Fruit fly (Drosophila melanogaster) whole organism, adult: ENCODE data around the gene repo.
A peak's percentile ranks its signal among the peaks of the same experiment; 100 is the strongest.

Experiments used
- CG11617 ChIP-seq: fragments of 200-800 bp; sonication (Bioruptor generic); optimal IDR thresholded peaks from 2 replicates; lab custom pipeline; 2017; ENCODE audit warnings: mild to moderate bottlenecking, missing biosample characterization, missing genetic modification reagents, missing genetic modification characterization
- CG12768 ChIP-seq: fragments of 200-800 bp; sonication (Bioruptor generic); optimal IDR thresholded peaks from 2 replicates; lab custom pipeline; 2017; ENCODE audit warnings: missing biosample characterization, missing genetic modification characterization, mild to moderate bottlenecking, moderate library complexity, missing genetic modification reagents
- CG14711 ChIP-seq: fragments of 200-800 bp; sonication (Bioruptor generic); optimal IDR thresholded peaks from 2 replicates; lab custom pipeline; 2018; ENCODE audit warnings: missing biosample characterization, mild to moderate bottlenecking, missing genetic modification characterization, moderate library complexity
- CG1620 ChIP-seq: fragments of 200-800 bp; sonication (Bioruptor generic); optimal IDR thresholded peaks from 2 replicates; lab custom pipeline; 2016; ENCODE audit warnings: missing biosample characterization, missing genetic modification characterization
- CG33017 ChIP-seq: fragments of 200-800 bp; sonication (Bioruptor generic); optimal IDR thresholded peaks from 2 replicates; lab custom pipeline; 2018; ENCODE audit warnings: missing biosample characterization, mild to moderate bottlenecking, missing genetic modification characterization, moderate library complexity
- CG5204 ChIP-seq: fragments of 200-800 bp; sonication (Bioruptor generic); optimal IDR thresholded peaks from 2 replicates; lab custom pipeline; 2016; ENCODE audit warnings: missing biosample characterization, missing genetic modification characterization
- CG7045 ChIP-seq: fragments of 200-800 bp; sonication (Bioruptor generic); optimal IDR thresholded peaks from 2 replicates; lab custom pipeline; 2017; ENCODE audit warnings: missing biosample characterization, mild to moderate bottlenecking, missing genetic modification characterization
- CG7101 ChIP-seq: fragments of 200-800 bp; sonication (Bioruptor generic); optimal IDR thresholded peaks from 2 replicates; lab custom pipeline; 2018; ENCODE audit warnings: missing biosample characterization, mild to moderate bottlenecking, missing genetic modification characterization, moderate library complexity
- Clk ChIP-seq: fragments of 200-800 bp; sonication (Bioruptor generic); optimal IDR thresholded peaks from 2 replicates; lab custom pipeline; 2017; ENCODE audit warnings: missing biosample characterization, missing genetic modification characterization
- Crg-1 ChIP-seq: fragments of 200-800 bp; sonication (Bioruptor generic); optimal IDR thresholded peaks from 2 replicates; lab custom pipeline; 2016; ENCODE audit warnings: missing biosample characterization, missing genetic modification characterization
- Hr96 ChIP-seq: fragments of 200-800 bp; sonication (Bioruptor generic); optimal IDR thresholded peaks from 2 replicates; lab custom pipeline; 2016; ENCODE audit warnings: missing biosample characterization, missing genetic modification characterization
- Mnt ChIP-seq: fragments of 200-800 bp; sonication (Bioruptor generic); optimal IDR thresholded peaks from 2 replicates; lab custom pipeline; 2016; ENCODE audit warnings: missing biosample characterization, mild to moderate bottlenecking, missing genetic modification characterization
- bab1 ChIP-seq: fragments of 200-800 bp; sonication (Bioruptor generic); optimal IDR thresholded peaks from 3 replicates; lab custom pipeline; 2019; ENCODE audit warnings: missing biosample characterization, mild to moderate bottlenecking, missing genetic modification characterization, moderate library complexity
- cic ChIP-seq: fragments of 200-800 bp; sonication (Bioruptor generic); optimal IDR thresholded peaks from 2 replicates; lab custom pipeline; 2017; ENCODE audit warnings: missing biosample characterization, mild to moderate bottlenecking, missing genetic modification characterization, moderate library complexity
- cnc ChIP-seq, 2 experiments: fragments of >200 bp; optimal IDR thresholded peaks; 2 replicates each; lab custom pipeline; 2017
- kay ChIP-seq: fragments of 200-800 bp; sonication (Bioruptor generic); peaks from one replicate; lab custom pipeline; 2016; ENCODE audit warnings: missing biosample characterization, missing genetic modification characterization, borderline replicate concordance
- ovo ChIP-seq: fragments of 200-800 bp; sonication (Bioruptor generic); optimal IDR thresholded peaks from 2 replicates; lab custom pipeline; 2016; ENCODE audit warnings: missing biosample characterization, missing genetic modification characterization
- pad ChIP-seq: fragments of 200-800 bp; sonication (Bioruptor generic); optimal IDR thresholded peaks from 3 replicates; lab custom pipeline; 2017; ENCODE audit warnings: missing biosample characterization, missing genetic modification characterization, mild to moderate bottlenecking, moderate library complexity, missing genetic modification reagents
- tj ChIP-seq: fragments of 200-800 bp; sonication (Bioruptor generic); optimal IDR thresholded peaks from 3 replicates; lab custom pipeline; 2017; ENCODE audit warnings: missing biosample characterization, mild to moderate bottlenecking, missing genetic modification characterization, moderate library complexity
- toe ChIP-seq: fragments of 200-800 bp; sonication (Bioruptor generic); optimal IDR thresholded peaks from 2 replicates; lab custom pipeline; 2016; ENCODE audit warnings: missing biosample characterization, missing genetic modification characterization

repo gene

dm6 chr3R:18266665-18267064, 30.7 kb downstream of the repo start:
- TF ChIP-seq CG14711: no peak
- TF ChIP-seq Hr96 (GFP tag; lab: Kevin White, UChicago): no peak
- no peak for TF ChIP-seq CG7045 (GFP tag; lab: Kevin White, UChicago)
- TF ChIP-seq CG5204 (GFP tag; lab: Kevin White, UChicago): no peak
- no peak for TF ChIP-seq CG11617 (GFP tag; lab: Kevin White, UChicago)
- TF ChIP-seq Clk (GFP tag; lab: Kevin White, UChicago): no peak
- TF ChIP-seq cic (GFP tag; lab: Kevin White, UChicago): no peak
- TF ChIP-seq kay: no peak

DNA sequence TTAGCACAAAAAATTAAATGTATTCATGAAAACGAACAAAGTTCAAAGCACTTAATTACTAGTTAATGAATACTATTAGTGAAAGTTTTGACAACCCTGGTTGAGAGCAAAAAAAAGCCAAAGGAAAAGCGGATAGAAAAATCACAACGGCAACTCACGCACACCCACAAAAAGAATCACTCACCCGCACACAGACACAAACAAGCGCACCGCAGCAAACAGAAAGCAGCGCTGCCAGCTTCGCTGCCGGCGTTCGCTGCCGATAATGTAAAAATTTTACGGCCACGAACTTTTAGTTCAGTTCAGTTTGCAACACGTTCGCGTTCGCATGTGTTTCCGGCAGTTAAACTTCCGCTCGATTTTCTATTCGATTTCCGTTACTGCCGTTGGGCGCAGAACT, 31.5 kb downstream of the repo start, which contains the start of gene CG18599:
TSS of gene CG18599 (plus strand) at position 301 of the 400 bp plus-strand sequence.
- TF ChIP-seq kay: no peak
- TF ChIP-seq CG7101 (tag; lab: Kevin White, UChicago): no peak
- TF ChIP-seq ovo (GFP tag; lab: Kevin White, UChicago): no peak
- TF ChIP-seq Crg-1 (GFP tag; lab: Kevin White, UChicago): no peak
- no peak for TF ChIP-seq cnc (optimal IDR thresholded peaks at IDR 0.05; lab: Kevin White, UChicago)
- TF ChIP-seq Hr96 (GFP tag; lab: Kevin White, UChicago): no peak

dm6 chr3R:18269744-18270348, 33.9 kb downstream of the repo start:
- TF ChIP-seq CG1620 (GFP tag; lab: Kevin White, UChicago): no peak
- TF ChIP-seq cic (GFP tag; lab: Kevin White, UChicago): no peak

DNA sequence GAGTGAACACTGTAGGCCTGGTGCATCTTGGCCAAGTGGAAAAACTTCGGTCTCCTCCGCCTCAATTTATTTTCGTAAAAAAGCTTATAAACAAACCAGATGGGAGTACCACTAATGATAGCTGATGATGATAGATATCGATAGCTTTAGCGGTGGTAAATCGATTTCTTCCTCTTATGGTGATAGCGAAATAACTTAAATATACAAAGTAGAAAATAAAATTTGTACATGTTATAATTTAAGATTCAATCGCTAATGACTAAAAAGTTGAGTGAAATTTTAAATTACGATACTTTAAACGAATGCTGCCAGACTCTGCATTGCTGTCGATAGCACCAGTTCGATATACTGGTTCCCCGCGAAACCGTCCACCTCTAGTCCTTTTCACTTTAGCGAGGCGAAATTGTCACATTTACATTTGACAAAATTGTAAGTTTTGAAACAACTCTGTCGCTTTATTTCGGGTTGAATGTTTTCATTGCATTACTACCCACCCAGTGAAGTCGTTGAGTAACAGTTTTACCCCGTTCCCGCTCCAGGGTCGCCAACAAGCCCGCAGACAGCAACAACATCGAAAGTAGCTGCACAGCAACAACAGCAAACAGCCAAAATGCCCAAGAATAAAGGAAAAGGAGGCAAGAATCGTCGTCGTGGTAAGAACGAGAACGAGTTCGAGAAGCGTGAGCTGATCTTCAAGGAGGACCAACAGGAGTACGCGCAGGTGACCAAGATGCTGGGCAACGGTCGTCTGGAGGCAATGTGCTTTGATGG, 38.5 kb downstream of the repo start, which contains the start of the genes Vps39 and eIF1A:
TSS of gene Vps39 (minus strand) at position 119 of the 771 bp plus-strand sequence.
TSS of gene eIF1A (plus strand) at position 338 of the 771 bp plus-strand sequence.
- TF ChIP-seq CG33017: peak; percentile 53
- TF ChIP-seq CG7101 (tag; lab: Kevin White, UChicago): peak; percentile 33
- TF ChIP-seq CG12768 (GFP tag; lab: Kevin White, UChicago): peak; percentile 12
- peak; percentile 33 for TF ChIP-seq CG7045 (GFP tag; lab: Kevin White, UChicago)
- TF ChIP-seq Mnt (GFP tag; lab: Kevin White, UChicago): peak; percentile 66
- no peak for TF ChIP-seq toe (GFP tag; lab: Kevin White, UChicago)
- TF ChIP-seq CG1620 (GFP tag; lab: Kevin White, UChicago): peak; percentile 66
- TF ChIP-seq bab1 (GFP tag; lab: Kevin White, UChicago): no peak
- TF ChIP-seq cic (GFP tag; lab: Kevin White, UChicago): peak; percentile 5
- peak; percentile 47 for TF ChIP-seq CG14711
- TF ChIP-seq ovo (GFP tag; lab: Kevin White, UChicago): peak; percentile 41
- peak; percentile 67 for TF ChIP-seq Hr96 (GFP tag; lab: Kevin White, UChicago)
- TF ChIP-seq pad: peak; percentile 13
- TF ChIP-seq cnc (optimal IDR thresholded peaks at IDR 0.05; lab: Kevin White, UChicago): no peak
- TF ChIP-seq CG5204 (GFP tag; lab: Kevin White, UChicago): no peak
- TF ChIP-seq kay: no peak
- peak; percentile 55 for TF ChIP-seq Crg-1 (GFP tag; lab: Kevin White, UChicago)
- TF ChIP-seq CG11617 (GFP tag; lab: Kevin White, UChicago): peak; percentile 6
- TF ChIP-seq Clk (GFP tag; lab: Kevin White, UChicago): peak; percentile 33
- TF ChIP-seq tj (GFP tag; lab: Kevin White, UChicago): peak; percentile 14

DNA sequence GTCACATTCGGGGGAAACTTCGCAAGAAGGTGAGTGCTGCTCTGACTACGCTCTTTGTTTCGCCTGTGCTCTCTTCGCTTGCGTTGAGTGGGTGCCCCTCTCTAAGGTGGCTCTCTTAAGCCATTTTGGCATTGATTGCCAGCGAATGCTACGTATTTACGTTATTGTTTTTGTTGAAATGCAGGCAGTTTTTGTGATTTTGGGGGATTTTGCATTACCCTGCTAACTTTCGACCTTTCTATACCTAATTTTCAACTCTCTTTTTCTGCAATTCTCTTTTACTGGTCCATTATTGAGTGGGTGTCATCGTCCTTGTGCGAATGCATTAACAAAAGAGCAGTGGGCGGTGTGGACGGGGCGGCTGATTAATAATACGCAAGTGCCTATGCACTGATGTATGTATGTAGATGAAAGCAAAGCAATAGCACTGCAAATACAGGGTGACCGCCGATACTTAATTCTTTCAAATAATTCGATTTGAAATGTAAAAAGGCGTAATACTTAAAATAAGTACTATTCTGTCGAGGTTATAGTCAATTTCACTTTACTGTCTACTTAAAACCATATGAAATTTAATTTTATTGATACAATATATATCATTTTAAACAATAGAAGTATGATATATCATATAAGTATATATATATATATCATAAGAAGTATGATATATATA, 39.3 kb downstream of the repo start:
- peak; percentile 69 for TF ChIP-seq CG11617 (GFP tag; lab: Kevin White, UChicago)
- no peak for TF ChIP-seq Crg-1 (GFP tag; lab: Kevin White, UChicago)
- peak; percentile 81 for TF ChIP-seq CG33017
- no peak for TF ChIP-seq CG1620 (GFP tag; lab: Kevin White, UChicago)
- TF ChIP-seq CG7101 (tag; lab: Kevin White, UChicago): peak; percentile 45
- peak; percentile 13 for TF ChIP-seq bab1 (GFP tag; lab: Kevin White, UChicago)
- TF ChIP-seq CG14711: peak; percentile 39

DNA sequence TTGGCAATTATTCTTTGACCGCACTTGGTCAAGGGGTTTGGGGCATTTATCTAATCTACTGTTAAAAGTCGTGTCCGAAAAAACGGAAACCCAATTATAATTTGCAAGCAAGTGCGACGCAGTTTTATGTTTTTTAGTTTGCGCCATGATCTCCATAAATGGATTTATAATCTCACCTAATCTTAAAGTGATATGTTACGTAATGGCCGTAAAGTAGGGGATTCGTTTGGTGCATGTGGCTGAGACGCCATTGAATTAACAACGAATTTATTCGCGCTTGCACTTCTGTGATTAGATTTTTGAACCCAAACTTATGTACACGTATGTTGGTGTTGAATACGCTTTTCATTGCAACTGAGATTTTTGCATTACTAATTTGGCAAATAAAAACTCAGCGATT, 40.7 kb downstream of the repo start:
- TF ChIP-seq toe (GFP tag; lab: Kevin White, UChicago): no peak
- TF ChIP-seq kay: no peak

DNA sequence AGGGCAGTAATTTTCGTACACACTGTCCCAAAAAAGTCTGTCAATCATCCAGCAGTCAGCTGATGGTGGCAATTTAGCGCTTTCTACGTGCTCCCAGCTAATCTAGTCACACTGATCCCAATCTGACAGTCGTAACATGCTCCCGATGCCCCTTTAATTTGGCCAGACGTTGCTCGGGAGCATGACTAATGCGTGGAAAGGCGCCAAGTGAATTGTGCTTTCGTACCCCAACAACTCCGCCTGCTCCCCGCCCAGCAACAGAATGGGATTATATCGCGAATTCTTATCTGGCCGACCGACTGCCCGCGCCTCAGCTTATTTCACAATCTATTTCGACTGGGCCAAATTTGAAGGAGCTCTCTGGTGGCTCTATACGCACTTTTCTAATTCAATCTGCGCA, 41.4 kb downstream of the repo start:
- TF ChIP-seq kay: no peak
- no peak for TF ChIP-seq cic (GFP tag; lab: Kevin White, UChicago)
- TF ChIP-seq ovo (GFP tag; lab: Kevin White, UChicago): no peak
- no peak for TF ChIP-seq CG11617 (GFP tag; lab: Kevin White, UChicago)
- TF ChIP-seq toe (GFP tag; lab: Kevin White, UChicago): no peak
- TF ChIP-seq Clk (GFP tag; lab: Kevin White, UChicago): no peak
- no peak for TF ChIP-seq pad
- no peak for TF ChIP-seq CG33017
- TF ChIP-seq Hr96 (GFP tag; lab: Kevin White, UChicago): no peak
- no peak for TF ChIP-seq cnc (optimal IDR thresholded peaks at IDR 0.05; lab: Kevin White, UChicago)
- no peak for TF ChIP-seq tj (GFP tag; lab: Kevin White, UChicago)
- no peak for TF ChIP-seq CG14711
- no peak for TF ChIP-seq Mnt (GFP tag; lab: Kevin White, UChicago)
- TF ChIP-seq CG7101 (tag; lab: Kevin White, UChicago): no peak
